Worm (Caenorhabditis elegans) whole organism, L3 larva: ENCODE results near the gene hpo-19.

Experiments
- elt-3 ChIP-seq, 3 experiments: fragments of 150-350 bp in 1 of 3; sonication (generic microtip) in 2 of 3; optimal IDR thresholded peaks; 2 replicates in 2 of 3; 4 replicates in 1 of 3; lab custom pipeline; 2014 to 2017; ENCODE audit warnings: missing biosample characterization in 3 of 3, missing genetic modification characterization in 3 of 3
- ztf-11 ChIP-seq: fragments of 150-350 bp; optimal IDR thresholded peaks from 2 replicates; lab custom pipeline; 2014; ENCODE audit warnings: missing biosample characterization, missing genetic modification characterization

DNA sequence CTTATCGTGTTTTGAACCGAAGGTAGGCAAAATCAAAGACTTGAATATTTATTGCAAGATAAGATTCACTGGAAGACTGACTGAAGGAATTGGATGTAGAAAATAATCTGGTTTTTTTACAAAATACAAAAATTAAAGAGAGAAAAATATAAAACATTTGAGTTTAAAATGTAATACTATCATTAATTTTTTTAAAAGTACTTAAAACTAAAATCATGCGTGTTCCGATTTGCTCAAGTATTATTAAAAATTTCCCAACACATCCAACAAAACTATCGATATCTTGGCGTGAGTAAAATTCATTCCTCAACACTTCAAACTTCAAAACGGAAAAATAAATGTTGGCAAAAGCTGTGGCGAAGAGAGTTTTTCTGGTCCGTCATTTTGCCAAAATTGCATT, 46.3 kb upstream of the hpo-19 start, which contains the start of gene F57F4.1:
- no peak for TF ChIP-seq elt-3 (tag; optimal IDR thresholded peaks at IDR 0.05; lab: Kevin White, UChicago)
- no peak for TF ChIP-seq ztf-11
